Fruit fly (Drosophila melanogaster) whole organism, prepupa: ENCODE measurements around the gene bb8.

ENCODE experiments used
- Blimp-1 ChIP-seq: fragments of 200-800 bp; sonication (Bioruptor generic); optimal IDR thresholded peaks from 3 replicates; lab custom pipeline; 2017; ENCODE audit warnings: missing biosample characterization, missing genetic modification characterization, mild to moderate bottlenecking, moderate library complexity, missing genetic modification reagents
- CG10631 ChIP-seq: fragments of 200-800 bp; sonication (Bioruptor generic); optimal IDR thresholded peaks from 2 replicates; lab custom pipeline; 2016; ENCODE audit warnings: missing biosample characterization, missing genetic modification characterization
- CG10669 ChIP-seq: fragments of 200-800 bp; sonication (Bioruptor generic); optimal IDR thresholded peaks from 3 replicates; lab custom pipeline; 2018; ENCODE audit warnings: missing biosample characterization, mild to moderate bottlenecking, missing genetic modification characterization, moderate library complexity
- CG11294 ChIP-seq: fragments of 200-800 bp; sonication (Bioruptor generic); IDR thresholded peaks from 2 replicates; pipeline ENCODE4 v1.3.6; 2022; ENCODE audit warnings: missing biosample characterization, missing genetic modification characterization
- CG11762 ChIP-seq: fragments of 200-800 bp; sonication (Bioruptor generic); optimal IDR thresholded peaks from 3 replicates; lab custom pipeline; 2016; ENCODE audit warnings: missing biosample characterization, missing genetic modification characterization; ENCODE audit not compliant: insufficient read depth
- CG11902 ChIP-seq: fragments of 200-800 bp; sonication (Bioruptor generic); optimal IDR thresholded peaks from 3 replicates; lab custom pipeline; 2016; ENCODE audit warnings: missing biosample characterization, missing genetic modification characterization
- CG1621 ChIP-seq: fragments of 200-800 bp; sonication (Bioruptor generic); optimal IDR thresholded peaks from 3 replicates; lab custom pipeline; 2018; ENCODE audit warnings: missing biosample characterization, mild to moderate bottlenecking, missing genetic modification characterization
- CG16779 ChIP-seq: fragments of 200-800 bp; sonication (Bioruptor generic); optimal IDR thresholded peaks from 3 replicates; lab custom pipeline; 2017; ENCODE audit warnings: missing biosample characterization, mild to moderate bottlenecking, missing genetic modification characterization
- CG31627 ChIP-seq: fragments of 200-800 bp; sonication (Bioruptor generic); optimal IDR thresholded peaks from 3 replicates; lab custom pipeline; 2016; ENCODE audit warnings: missing biosample characterization, missing genetic modification characterization
- CG32006 ChIP-seq: fragments of 200-800 bp; sonication (Bioruptor generic); optimal IDR thresholded peaks from 3 replicates; lab custom pipeline; 2017; ENCODE audit warnings: missing biosample characterization, mild to moderate bottlenecking, missing genetic modification characterization
- CG3919 ChIP-seq: fragments of 200-800 bp; sonication (Bioruptor generic); optimal IDR thresholded peaks from 3 replicates; lab custom pipeline; 2016; ENCODE audit warnings: missing biosample characterization, missing genetic modification characterization
- CG4318 ChIP-seq: fragments of 200-800 bp; sonication (Bioruptor generic); optimal IDR thresholded peaks from 3 replicates; lab custom pipeline; 2017; ENCODE audit warnings: missing biosample characterization, mild to moderate bottlenecking, missing genetic modification characterization
- CG6792 ChIP-seq: fragments of 200-800 bp; sonication (Bioruptor generic); optimal IDR thresholded peaks from 3 replicates; lab custom pipeline; 2016; ENCODE audit warnings: missing biosample characterization, missing genetic modification characterization
- CG6808 ChIP-seq: fragments of 200-800 bp; sonication (Bioruptor generic); optimal IDR thresholded peaks from 3 replicates; lab custom pipeline; 2017; ENCODE audit warnings: missing biosample characterization, missing genetic modification characterization, mild to moderate bottlenecking, moderate library complexity, missing genetic modification reagents
- CG7368 ChIP-seq: fragments of 200-800 bp; sonication (Bioruptor generic); optimal IDR thresholded peaks from 3 replicates; lab custom pipeline; 2016; ENCODE audit warnings: missing biosample characterization, missing genetic modification characterization
- CG8319 ChIP-seq: fragments of 200-800 bp; sonication (Bioruptor generic); optimal IDR thresholded peaks from 3 replicates; lab custom pipeline; 2016; ENCODE audit warnings: missing biosample characterization, missing genetic modification characterization
- CG8632 ChIP-seq: fragments of 200-800 bp; sonication (Bioruptor generic); optimal IDR thresholded peaks from 3 replicates; lab custom pipeline; 2016; ENCODE audit warnings: missing biosample characterization, missing genetic modification characterization
- CG9139 ChIP-seq: fragments of 200-800 bp; sonication (Bioruptor generic); optimal IDR thresholded peaks from 3 replicates; lab custom pipeline; 2017; ENCODE audit warnings: missing biosample characterization, mild to moderate bottlenecking, missing genetic modification characterization
- Eip75B ChIP-seq: fragments of 200-800 bp; sonication (Bioruptor generic); optimal IDR thresholded peaks from 3 replicates; lab custom pipeline; 2016; ENCODE audit warnings: missing biosample characterization, missing genetic modification characterization
- Eip78C ChIP-seq: fragments of 200-800 bp; sonication (Bioruptor generic); peaks from one replicate; lab custom pipeline; 2016; ENCODE audit warnings: missing biosample characterization, missing genetic modification characterization
- Eip93F ChIP-seq: fragments of 200-800 bp; sonication (Bioruptor generic); optimal IDR thresholded peaks from 2 replicates; lab custom pipeline; 2016; ENCODE audit warnings: missing biosample characterization, mild to moderate bottlenecking, missing genetic modification characterization
- Ets21C ChIP-seq: fragments of 200-800 bp; sonication (Bioruptor generic); optimal IDR thresholded peaks from 3 replicates; lab custom pipeline; 2016; ENCODE audit warnings: missing biosample characterization, missing genetic modification characterization
- Ets96B ChIP-seq: fragments of 200-800 bp; optimal IDR thresholded peaks from 2 replicates; lab custom pipeline; 2019; ENCODE audit warnings: missing biosample characterization, mild to moderate bottlenecking, missing genetic modification characterization, moderate library complexity
- Hr38 ChIP-seq: sonication (Bioruptor generic); optimal IDR thresholded peaks from 2 replicates; lab custom pipeline; 2016; ENCODE audit warnings: missing biosample characterization, missing genetic modification characterization
- Hr39 ChIP-seq: fragments of 200-800 bp; sonication (Bioruptor generic); optimal IDR thresholded peaks from 2 replicates; lab custom pipeline; 2016; ENCODE audit warnings: missing biosample characterization, missing genetic modification characterization
- Met ChIP-seq: fragments of 200-800 bp; sonication (Bioruptor generic); optimal IDR thresholded peaks from 3 replicates; lab custom pipeline; 2016; ENCODE audit warnings: missing biosample characterization, missing genetic modification characterization
- OdsH ChIP-seq: fragments of 200-800 bp; sonication (Bioruptor generic); optimal IDR thresholded peaks from 3 replicates; lab custom pipeline; 2016; ENCODE audit warnings: missing biosample characterization, missing genetic modification characterization
- Sox102F ChIP-seq: fragments of 200-800 bp; sonication (Bioruptor generic); optimal IDR thresholded peaks from 2 replicates; lab custom pipeline; 2016; ENCODE audit warnings: missing biosample characterization, mild to moderate bottlenecking, missing genetic modification characterization
- Sox14 ChIP-seq: fragments of 200-800 bp; sonication (Bioruptor generic); optimal IDR thresholded peaks from 3 replicates; lab custom pipeline; 2016; ENCODE audit warnings: missing biosample characterization, missing genetic modification characterization
- Sox15 ChIP-seq: fragments of 200-800 bp; sonication (Bioruptor generic); optimal IDR thresholded peaks from 3 replicates; lab custom pipeline; 2016; ENCODE audit warnings: missing biosample characterization, missing genetic modification characterization
- acj6 ChIP-seq: fragments of 200-800 bp; sonication (Bioruptor generic); optimal IDR thresholded peaks from 3 replicates; lab custom pipeline; 2016; ENCODE audit warnings: missing biosample characterization, missing genetic modification characterization
- dac ChIP-seq: fragments of 200-800 bp; sonication (Bioruptor generic); optimal IDR thresholded peaks from 2 replicates; lab custom pipeline; 2017; ENCODE audit warnings: missing biosample characterization, mild to moderate bottlenecking, missing genetic modification characterization
- dsx ChIP-seq: fragments of 200-800 bp; optimal IDR thresholded peaks from 3 replicates; lab custom pipeline; 2019; ENCODE audit warnings: missing biosample characterization, mild to moderate bottlenecking, missing genetic modification characterization, moderate library complexity; ENCODE audit not compliant: poor library complexity, severe bottlenecking
- eg ChIP-seq: fragments of 200-800 bp; sonication (Bioruptor generic); IDR thresholded peaks from 3 replicates; pipeline ENCODE4 v1.3.6; 2022; ENCODE audit warnings: missing biosample characterization, missing genetic modification characterization
- esn ChIP-seq: fragments of 200-800 bp; sonication (Bioruptor generic); optimal IDR thresholded peaks from 2 replicates; lab custom pipeline; 2016; ENCODE audit warnings: missing biosample characterization, mild to moderate bottlenecking, missing genetic modification characterization, moderate library complexity
- fd59A ChIP-seq: fragments of 200-800 bp; sonication (Bioruptor generic); optimal IDR thresholded peaks from 2 replicates; lab custom pipeline; 2017; ENCODE audit warnings: missing biosample characterization, mild to moderate bottlenecking, missing genetic modification characterization, missing genetic modification reagents
- fkh ChIP-seq: fragments of 200-800 bp; sonication (Bioruptor generic); optimal IDR thresholded peaks from 3 replicates; lab custom pipeline; 2017; ENCODE audit warnings: missing biosample characterization, mild to moderate bottlenecking, missing genetic modification characterization, moderate library complexity
- lz ChIP-seq: fragments of 200-800 bp; sonication (Bioruptor generic); optimal IDR thresholded peaks from 3 replicates; lab custom pipeline; 2016; ENCODE audit warnings: missing biosample characterization, missing genetic modification characterization
- net ChIP-seq: fragments of 200-800 bp; sonication (Bioruptor generic); optimal IDR thresholded peaks from 3 replicates; lab custom pipeline; 2016; ENCODE audit warnings: missing biosample characterization, missing genetic modification characterization
- pdm3 ChIP-seq: fragments of 200-800 bp; sonication (Bioruptor generic); optimal IDR thresholded peaks from 3 replicates; lab custom pipeline; 2016; ENCODE audit warnings: missing biosample characterization, missing genetic modification characterization
- salr ChIP-seq, 2 experiments: fragments of 200-800 bp; sonication (Bioruptor generic); optimal IDR thresholded peaks; 3 replicates each; lab custom pipeline; 2016 to 2018; ENCODE audit warnings: missing biosample characterization in 2 of 2, missing genetic modification characterization in 2 of 2, mild to moderate bottlenecking in 1 of 2
- svp ChIP-seq: fragments of 200-800 bp; sonication (Bioruptor generic); peaks from one replicate; lab custom pipeline; 2016; ENCODE audit warnings: missing biosample characterization, missing genetic modification characterization
- topi ChIP-seq: fragments of 200-800 bp; sonication (Bioruptor generic); optimal IDR thresholded peaks from 3 replicates; lab custom pipeline; 2016; ENCODE audit warnings: missing biosample characterization, missing genetic modification characterization
- vri ChIP-seq: fragments of 200-800 bp; sonication (Bioruptor generic); optimal IDR thresholded peaks from 3 replicates; lab custom pipeline; 2016; ENCODE audit warnings: missing biosample characterization, mild to moderate bottlenecking, missing genetic modification characterization

The bb8 gene

DNA sequence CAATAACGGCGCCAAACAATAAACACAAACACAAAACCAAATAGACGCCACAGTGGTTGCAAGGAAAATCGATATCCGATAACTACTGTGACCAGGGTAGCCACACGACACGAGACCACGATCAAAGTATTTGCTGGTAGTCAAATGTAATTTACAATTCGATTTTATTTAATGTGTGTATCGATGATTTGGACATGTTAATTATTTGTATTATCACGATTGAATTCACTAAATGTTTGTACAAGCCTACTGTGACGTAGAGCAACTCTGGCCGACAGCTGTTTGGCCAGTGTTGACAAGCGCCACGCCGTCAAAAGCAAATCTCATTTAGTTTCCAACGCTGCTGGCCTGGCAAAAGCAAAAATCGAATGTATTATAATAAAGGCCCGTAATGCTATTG lies 38.7 kb downstream of the bb8 start, which contains the start of the genes Rad60 and EloA (continued):
- TF ChIP-seq OdsH (GFP tag; lab: Kevin White, UChicago) (peak; percentile 82), CG32006 (GFP tag; lab: Kevin White, UChicago) (peak; percentile 59), Eip75B (peak; percentile 79), fd59A (peak; percentile 25), dac (GFP tag; lab: Kevin White, UChicago) (no peak), dsx (GFP tag; lab: Kevin White, UChicago) (peak; percentile 43), lz (GFP tag; lab: Kevin White, UChicago) (peak; percentile 85), CG9139 (no peak), esn (GFP tag; lab: Kevin White, UChicago) (peak; percentile 87), pdm3 (peak; percentile 84), salr (GFP tag; optimal IDR thresholded peaks at IDR 0.05; lab: Kevin White, UChicago) (peak in 1 of 2 experiments; percentile 50), eg (peak; percentile 77)
- TF ChIP-seq, all 60 proteins: peak for 48

DNA sequence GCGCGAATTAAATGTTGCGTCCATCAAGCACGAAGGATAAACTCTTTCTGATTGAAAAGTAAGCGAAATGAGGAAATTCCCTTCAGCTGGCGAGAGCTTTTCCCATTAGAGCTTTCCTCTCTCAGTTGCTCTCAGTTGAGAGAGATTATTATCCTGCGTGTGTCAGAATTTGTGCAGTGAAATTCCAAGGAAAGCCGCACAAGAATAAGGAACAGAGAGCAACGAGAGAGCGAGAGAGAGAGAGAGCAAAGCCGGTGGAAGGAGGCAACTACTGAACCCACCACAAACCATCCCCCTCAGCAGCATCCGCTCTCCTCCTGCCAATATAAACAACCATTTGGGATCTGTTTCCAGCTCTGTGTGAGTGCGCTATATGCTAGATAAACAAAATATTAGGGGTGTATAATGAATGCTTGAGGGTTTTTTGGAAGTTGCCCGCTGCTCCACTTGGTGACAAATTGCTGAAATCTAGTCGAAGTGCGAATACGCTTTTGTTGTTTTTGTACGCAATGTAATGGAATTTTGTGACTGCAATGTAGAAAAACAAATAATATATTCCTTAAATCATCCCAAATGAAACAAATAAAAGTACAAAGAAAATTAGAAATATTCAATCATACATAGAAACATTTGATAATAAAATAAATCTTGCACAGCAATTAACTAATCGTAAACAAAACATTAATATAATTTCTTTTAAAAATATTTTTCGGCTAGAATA lies 41.0 kb downstream of the bb8 start, which contains the start of gene CG4467:
Gene CG4467 (minus strand): TSS at position 51 of the 721 bp plus-strand sequence.
- TF ChIP-seq svp (GFP tag; lab: Kevin White, UChicago) = peak; percentile 57
- no peak for TF ChIP-seq Sox14
- peak; percentile 50 for TF ChIP-seq fkh
- peak; percentile 20 for TF ChIP-seq Eip78C
- TF ChIP-seq Hr39 = no peak
- peak; percentile 12 for TF ChIP-seq CG7368 (GFP tag; lab: Kevin White, UChicago)
- TF ChIP-seq Blimp-1 (GFP tag; lab: Kevin White, UChicago) = no peak

DNA sequence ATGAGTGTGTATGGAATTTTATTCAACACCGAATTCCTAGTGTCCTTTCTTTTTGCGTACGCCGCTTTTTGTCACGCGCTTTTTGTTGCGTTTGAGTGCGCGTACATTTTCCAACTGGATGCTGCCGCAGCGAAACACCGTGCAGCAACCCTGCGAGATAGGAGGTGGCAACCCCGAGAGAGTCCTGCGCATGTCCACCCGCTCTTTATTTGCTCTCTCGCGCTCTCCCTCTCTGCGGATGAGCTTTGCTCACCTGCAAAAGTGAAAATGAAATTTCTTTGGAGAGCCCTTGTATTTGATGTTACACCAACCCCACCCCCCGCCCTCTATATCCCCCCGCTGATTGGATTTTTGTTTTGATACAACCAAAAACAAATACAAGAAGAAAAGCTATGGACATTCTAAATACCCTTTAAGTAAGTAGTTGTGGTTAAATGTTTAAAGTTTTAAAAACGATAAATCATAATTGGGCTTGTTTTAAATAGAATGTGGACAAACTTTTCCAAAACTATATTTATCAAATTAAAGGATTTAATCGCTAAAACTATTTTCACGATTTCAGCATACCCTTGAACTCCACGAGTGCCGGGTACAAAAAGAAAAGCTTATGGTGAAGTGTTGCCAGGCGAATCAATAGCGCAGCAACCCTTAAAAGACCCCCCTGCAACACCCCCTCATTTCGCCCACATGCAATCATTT lies 49.9 kb downstream of the bb8 start:
- TF ChIP-seq pdm3 = peak; percentile 5
- no peak for TF ChIP-seq net
- no peak for TF ChIP-seq CG1621 (tag; lab: Kevin White, UChicago)
- TF ChIP-seq Hr39 = no peak
- TF ChIP-seq dac (GFP tag; lab: Kevin White, UChicago) = no peak
- TF ChIP-seq fd59A = no peak
- TF ChIP-seq Ets96B = peak; percentile 17
- TF ChIP-seq salr (GFP tag; optimal IDR thresholded peaks at IDR 0.05; lab: Kevin White, UChicago) = no peak
- TF ChIP-seq Ets21C (GFP tag; lab: Kevin White, UChicago) = no peak
- peak; percentile 16 for TF ChIP-seq CG10669
- TF ChIP-seq CG8319 (GFP tag; lab: Kevin White, UChicago) = no peak
- no peak for TF ChIP-seq CG11294 (GFP tag; lab: Robert Waterston, UW)
- no peak for TF ChIP-seq CG11902
- peak; percentile 1 for TF ChIP-seq CG10631 (GFP tag; lab: Kevin White, UChicago)
- TF ChIP-seq Eip93F (GFP tag; lab: Kevin White, UChicago) = no peak
- TF ChIP-seq CG9139 = no peak
- no peak for TF ChIP-seq lz (GFP tag; lab: Kevin White, UChicago)
- TF ChIP-seq esn (GFP tag; lab: Kevin White, UChicago) = no peak
- no peak for TF ChIP-seq Hr38 (GFP tag; lab: Kevin White, UChicago)
- TF ChIP-seq vri (GFP tag; lab: Kevin White, UChicago) = no peak
- TF ChIP-seq CG8632 (GFP tag; lab: Kevin White, UChicago) = no peak
- no peak for TF ChIP-seq CG16779 (tag; lab: Kevin White, UChicago)
- TF ChIP-seq Blimp-1 (GFP tag; lab: Kevin White, UChicago) = no peak
- peak; percentile 14 for TF ChIP-seq CG3919 (GFP tag; lab: Kevin White, UChicago)
- TF ChIP-seq CG6792 = no peak
- no peak for TF ChIP-seq CG11762 (GFP tag; lab: Kevin White, UChicago)
- TF ChIP-seq Met (GFP tag; lab: Kevin White, UChicago) = peak; percentile 9
- TF ChIP-seq CG31627 (GFP tag; lab: Kevin White, UChicago) = no peak
- TF ChIP-seq topi (GFP tag; lab: Kevin White, UChicago) = no peak
- no peak for TF ChIP-seq fkh
- TF ChIP-seq Sox102F (GFP tag; lab: Kevin White, UChicago) = no peak
- TF ChIP-seq acj6 = no peak
- TF ChIP-seq Sox15 = no peak
- no peak for TF ChIP-seq CG32006 (GFP tag; lab: Kevin White, UChicago)
- TF ChIP-seq Eip75B = no peak
- no peak for TF ChIP-seq CG6808 (GFP tag; lab: Kevin White, UChicago)
- no peak for TF ChIP-seq Eip78C
- TF ChIP-seq CG4318 (GFP tag; lab: Kevin White, UChicago) = no peak
- peak; percentile 66 for TF ChIP-seq svp (GFP tag; lab: Kevin White, UChicago)
